Fruit fly (Drosophila melanogaster): ENCODE measurements around the gene Ccdc39.

The Ccdc39 gene

dm6 chr3R:4731828-4732657 lies 52.5 kb downstream of the Ccdc39 start, which contains the start of gene Nep2 (continued):
- TF ChIP-seq exex (tag; optimal IDR thresholded peaks at IDR 0.05), result no peak
- TF ChIP-seq lbe (GFP tag; optimal IDR thresholded peaks at IDR 0.05), result no peak
- TF ChIP-seq Pdp1 (GFP tag; optimal IDR thresholded peaks at IDR 0.05), result peak in 1 of 2 experiments; percentile 16
- TF ChIP-seq CG2889 (GFP tag; IDR thresholded peaks at IDR 0.05), result no peak
- no peak for TF ChIP-seq kay (GFP tag; optimal IDR thresholded peaks at IDR 0.05)
- no peak for TF ChIP-seq crc (GFP tag; optimal IDR thresholded peaks at IDR 0.05)
- TF ChIP-seq Ada2b (GFP tag; IDR thresholded peaks at IDR 0.05), result peak; percentile 12; the same call in 1 of the 2 replicates
- TF ChIP-seq Hmr (GFP tag; optimal IDR thresholded peaks at IDR 0.05), result no peak
- no peak for TF ChIP-seq CG12071 (GFP tag; optimal IDR thresholded peaks at IDR 0.05)
- TF ChIP-seq gro (GFP tag; optimal IDR thresholded peaks at IDR 0.05), result no peak
- peak; percentile 17 for TF ChIP-seq CG16815 (GFP tag; optimal IDR thresholded peaks at IDR 0.05)
- TF ChIP-seq PHDP (tag; optimal IDR thresholded peaks at IDR 0.05), result no peak
- TF ChIP-seq ci (GFP tag; IDR thresholded peaks at IDR 0.05), result peak; percentile 40; the same call in 1 of the 3 replicates
- TF ChIP-seq az2 (GFP tag; optimal IDR thresholded peaks at IDR 0.05), result no peak
- TF ChIP-seq odd (GFP tag; optimal IDR thresholded peaks at IDR 0.05), result peak; percentile 16
- TF ChIP-seq tin (GFP tag; optimal IDR thresholded peaks at IDR 0.05), result peak; percentile 1
- no peak for TF ChIP-seq Dip2 (GFP tag; IDR thresholded peaks at IDR 0.05)
- no peak for TF ChIP-seq kni (GFP tag; optimal IDR thresholded peaks at IDR 0.05)
- no peak for TF ChIP-seq pum (GFP tag; optimal IDR thresholded peaks at IDR 0.05)
- TF ChIP-seq CG2116 (GFP tag; optimal IDR thresholded peaks at IDR 0.05), result peak; percentile 27
- peak; percentile 70; the same call in 1 of the 2 replicates for TF ChIP-seq ato (GFP tag; IDR thresholded peaks at IDR 0.05; ENCODE audit: partially characterized antibody)
- 0 out of 2 replicates have a peak, but pooled peaks have one; percentile 30 for TF ChIP-seq seq (GFP tag; IDR thresholded peaks at IDR 0.05)
- TF ChIP-seq CG9797 (GFP tag; optimal IDR thresholded peaks at IDR 0.05), result peak; percentile 28
- no peak for TF ChIP-seq mam (GFP tag; optimal IDR thresholded peaks at IDR 0.05)
- no peak for TF ChIP-seq cad (GFP tag; optimal IDR thresholded peaks at IDR 0.05)
- peak; percentile 90 for TF ChIP-seq HLH4C (GFP tag; IDR thresholded peaks at IDR 0.05; ENCODE audit: partially characterized antibody)
- TF ChIP-seq stwl (tag; optimal IDR thresholded peaks at IDR 0.05), result peak; percentile 70
- TF ChIP-seq Meics (GFP tag; optimal IDR thresholded peaks at IDR 0.05), result peak; percentile 49
- TF ChIP-seq CG9932 (GFP tag; IDR thresholded peaks at IDR 0.05), result peak; percentile 32; the same call in 1 of the 2 replicates
- no peak for TF ChIP-seq tx (GFP tag; optimal IDR thresholded peaks at IDR 0.05)
- TF ChIP-seq CG3065 (GFP tag; optimal IDR thresholded peaks at IDR 0.05), result no peak
- TF ChIP-seq CG1602 (GFP tag; optimal IDR thresholded peaks at IDR 0.05), result no peak
- no peak for TF ChIP-seq slbo (GFP tag; IDR thresholded peaks at IDR 0.05)
- peak; percentile 33 for TF ChIP-seq CG12659 (GFP tag; optimal IDR thresholded peaks at IDR 0.05)
- no peak for TF ChIP-seq luna (GFP tag; optimal IDR thresholded peaks at IDR 0.05)
- TF ChIP-seq dmrt11E (tag; optimal IDR thresholded peaks at IDR 0.05), result peak; percentile 1
- TF ChIP-seq mld (GFP tag; IDR thresholded peaks at IDR 0.05; ENCODE audit: partially characterized antibody), result peak; percentile 66; the same call in 2 of the 3 replicates
- TF ChIP-seq CG18476 (GFP tag; optimal IDR thresholded peaks at IDR 0.05), result peak; percentile 35
- no peak for TF ChIP-seq CG6654 (GFP tag; optimal IDR thresholded peaks at IDR 0.05)
- no peak for TF ChIP-seq CG2202 (tag; optimal IDR thresholded peaks at IDR 0.05)
- no peak for TF ChIP-seq Rx (GFP tag; IDR thresholded peaks at IDR 0.05)
- TF ChIP-seq CG1792 (GFP tag; optimal IDR thresholded peaks at IDR 0.05), result no peak
- peak; percentile 33 for TF ChIP-seq CG10209 (GFP tag; optimal IDR thresholded peaks at IDR 0.05)
- TF ChIP-seq org-1 (GFP tag; optimal IDR thresholded peaks at IDR 0.05), result no peak
- TF ChIP-seq Fer2 (tag; optimal IDR thresholded peaks at IDR 0.05), result no peak
- TF ChIP-seq CG30431 (GFP tag; optimal IDR thresholded peaks at IDR 0.05), result no peak
- no peak for TF ChIP-seq Mes4 (GFP tag; optimal IDR thresholded peaks at IDR 0.05)
- TF ChIP-seq CG33213 (GFP tag; optimal IDR thresholded peaks at IDR 0.05), result no peak
- TF ChIP-seq Elba2 (GFP tag; optimal IDR thresholded peaks at IDR 0.05), result no peak
